Worm (Caenorhabditis elegans) whole organism, L1 larva: ENCODE results near the gene oig-2.

ENCODE experiments used
- C16A3.4 ChIP-seq: fragments of 150-350 bp; optimal IDR thresholded peaks from 2 replicates; lab custom pipeline; 2014; ENCODE audit warnings: missing biosample characterization, missing genetic modification characterization
- F16B12.6 ChIP-seq: fragments of 150-350 bp; optimal IDR thresholded peaks from 2 replicates; lab custom pipeline; 2014; ENCODE audit warnings: missing biosample characterization, missing genetic modification characterization
- alr-1 ChIP-seq: fragments of 200-800 bp; sonication (Bioruptor generic); optimal IDR thresholded peaks from 2 replicates; lab custom pipeline; 2018; ENCODE audit warnings: borderline replicate concordance, mild to moderate bottlenecking, missing genetic modification characterization, missing compliant biosample characterization
- ama-1 ChIP-seq: fragments of 150-350 bp; optimal IDR thresholded peaks from 2 replicates; lab custom pipeline; 2014
- blmp-1 ChIP-seq: fragments of 150-350 bp; optimal IDR thresholded peaks from 2 replicates; lab custom pipeline; 2014; ENCODE audit warnings: missing biosample characterization, missing genetic modification characterization
- ceh-63 ChIP-seq: fragments of 200-800 bp; sonication (Bioruptor generic); optimal IDR thresholded peaks from 2 replicates; lab custom pipeline; 2018; ENCODE audit warnings: mild to moderate bottlenecking, missing genetic modification characterization, missing compliant biosample characterization
- ceh-8 ChIP-seq: fragments of 200-800 bp; sonication (Bioruptor generic); optimal IDR thresholded peaks from 2 replicates; lab custom pipeline; 2018; ENCODE audit warnings: mild to moderate bottlenecking, missing genetic modification characterization, moderate library complexity, missing compliant biosample characterization
- ceh-82 ChIP-seq, 3 experiments: fragments of 150-350 bp in 1 of 3; sonication (generic microtip) in 2 of 3; optimal IDR thresholded peaks; 2 replicates each; lab custom pipeline; 2014 to 2017; ENCODE audit warnings: missing biosample characterization in 3 of 3, missing genetic modification characterization in 3 of 3
- ceh-88 ChIP-seq: fragments of 200-800 bp; sonication (Bioruptor generic); IDR thresholded peaks from 2 replicates; pipeline ENCODE4 v1.3.6; 2022; ENCODE audit warnings: missing genetic modification characterization, missing compliant biosample characterization
- ceh-90 ChIP-seq: sonication (generic microtip); optimal IDR thresholded peaks from 2 replicates; lab custom pipeline; 2016; ENCODE audit warnings: missing genetic modification characterization, missing compliant biosample characterization
- ces-1 ChIP-seq: fragments of 150-350 bp; optimal IDR thresholded peaks from 2 replicates; lab custom pipeline; 2014; ENCODE audit warnings: missing biosample characterization, missing genetic modification reagents, missing genetic modification characterization
- dpl-1 ChIP-seq, 3 experiments: fragments of 150-350 bp in 2 of 3; sonication (generic microtip) in 1 of 3; optimal IDR thresholded peaks; 2 replicates each; lab custom pipeline; 2014 to 2017; ENCODE audit warnings: missing biosample characterization in 3 of 3, missing genetic modification characterization in 3 of 3, missing genetic modification reagents in 3 of 3
- dsc-1 ChIP-seq: sonication (generic microtip); optimal IDR thresholded peaks from 2 replicates; lab custom pipeline; 2016; ENCODE audit warnings: mild to moderate bottlenecking, missing genetic modification characterization, missing compliant biosample characterization
- efl-3 ChIP-seq: fragments of 200-800 bp; sonication (Bioruptor generic); optimal IDR thresholded peaks from 2 replicates; lab custom pipeline; 2018; ENCODE audit warnings: mild to moderate bottlenecking, missing genetic modification characterization, missing compliant biosample characterization
- egl-13 ChIP-seq: sonication (generic microtip); optimal IDR thresholded peaks from 2 replicates; lab custom pipeline; 2016; ENCODE audit warnings: missing genotype, missing genetic modification reagents, missing genetic modification characterization, missing compliant biosample characterization
- egl-27 ChIP-seq, 2 experiments: fragments of 150-350 bp in 1 of 2; sonication (generic microtip); optimal IDR thresholded peaks; 3 replicates each; lab custom pipeline; 2017 to 2018; ENCODE audit warnings: missing biosample characterization in 2 of 2, missing genetic modification characterization in 2 of 2, missing genetic modification reagents in 2 of 2
- elt-2 ChIP-seq: sonication (generic microtip); optimal IDR thresholded peaks from 2 replicates; lab custom pipeline; 2016; ENCODE audit warnings: missing genetic modification characterization, mild to moderate bottlenecking, inconsistent platforms, missing compliant biosample characterization, missing genetic modification reagents
- elt-3 ChIP-seq, 6 experiments: fragments of 150-350 bp in 1 of 6; sonication (generic microtip); optimal IDR thresholded peaks; 2 replicates each; lab custom pipeline; 2017 to 2018; ENCODE audit warnings: missing biosample characterization in 6 of 6, missing genetic modification characterization in 6 of 6, inconsistent platforms in 1 of 6
- ets-5 ChIP-seq: fragments of 200-800 bp; sonication (Bioruptor generic); IDR thresholded peaks from 2 replicates; pipeline ENCODE4 v1.3.6; 2022; ENCODE audit warnings: missing genetic modification characterization, missing compliant biosample characterization
- fkh-10 ChIP-seq: sonication (generic microtip); optimal IDR thresholded peaks from 2 replicates; lab custom pipeline; 2017; ENCODE audit warnings: missing biosample characterization, missing genetic modification reagents, missing genetic modification characterization
- hlh-17 ChIP-seq: fragments of 200-800 bp; sonication (Bioruptor generic); optimal IDR thresholded peaks from 2 replicates; lab custom pipeline; 2018; ENCODE audit warnings: missing genetic modification characterization, mild to moderate bottlenecking, missing compliant biosample characterization, moderate library complexity, borderline replicate concordance
- isw-1 ChIP-seq: fragments of 200-800 bp; sonication (Bioruptor generic); IDR thresholded peaks from 2 replicates; pipeline ENCODE4 v1.3.6; 2022; ENCODE audit warnings: missing genetic modification characterization, missing compliant biosample characterization
- lin-13 ChIP-seq: fragments of 150-350 bp; optimal IDR thresholded peaks from 2 replicates; lab custom pipeline; 2014; ENCODE audit warnings: missing biosample characterization, missing genetic modification reagents, missing genetic modification characterization
- mab-9 ChIP-seq: fragments of 200-800 bp; sonication (Bioruptor generic); IDR thresholded peaks from 2 replicates; pipeline ENCODE4 v1.3.6; 2022; ENCODE audit warnings: missing genetic modification reagents, missing genetic modification characterization, missing compliant biosample characterization
- nhr-19 ChIP-seq: fragments of 200-800 bp; sonication (Bioruptor generic); conservative IDR thresholded peaks from 2 replicates; pipeline ENCODE4 v1.3.6; 2022; ENCODE audit warnings: missing genetic modification characterization, missing compliant biosample characterization
- nhr-237 ChIP-seq: fragments of 150-350 bp; optimal IDR thresholded peaks from 2 replicates; lab custom pipeline; 2014; ENCODE audit warnings: missing biosample characterization, missing genetic modification characterization
- nhr-28 ChIP-seq: fragments of 150-350 bp; optimal IDR thresholded peaks from 2 replicates; lab custom pipeline; 2014; ENCODE audit warnings: missing biosample characterization, missing genetic modification characterization
- nhr-47 ChIP-seq: sonication (generic microtip); optimal IDR thresholded peaks from 2 replicates; lab custom pipeline; 2016; ENCODE audit warnings: mild to moderate bottlenecking, missing genetic modification characterization, moderate library complexity, missing compliant biosample characterization
- nhr-77 ChIP-seq: fragments of 150-350 bp; optimal IDR thresholded peaks from 2 replicates; lab custom pipeline; 2014; ENCODE audit warnings: missing biosample characterization, missing genetic modification characterization
- nhr-84 ChIP-seq: sonication (generic microtip); optimal IDR thresholded peaks from 2 replicates; lab custom pipeline; 2017; ENCODE audit warnings: missing biosample characterization, missing genetic modification characterization
- nhr-85 ChIP-seq: sonication (generic microtip); peaks from one replicate; lab custom pipeline; 2016; ENCODE audit warnings: missing genetic modification characterization, inconsistent platforms, missing compliant biosample characterization
- nhr-90 ChIP-seq: sonication (generic microtip); optimal IDR thresholded peaks from 2 replicates; lab custom pipeline; 2016; ENCODE audit warnings: mild to moderate bottlenecking, missing genetic modification characterization, missing compliant biosample characterization; ENCODE audit not compliant: poor library complexity
- pax-3 ChIP-seq: fragments of 200-800 bp; sonication (Bioruptor generic); optimal IDR thresholded peaks from 2 replicates; lab custom pipeline; 2018; ENCODE audit warnings: mild to moderate bottlenecking, missing genetic modification characterization, moderate library complexity, missing compliant biosample characterization
- pqm-1 ChIP-seq: sonication (generic microtip); optimal IDR thresholded peaks from 3 replicates; lab custom pipeline; 2017; ENCODE audit warnings: missing biosample characterization, missing genetic modification characterization
- snu-23 ChIP-seq: sonication (generic microtip); optimal IDR thresholded peaks from 2 replicates; lab custom pipeline; 2016; ENCODE audit warnings: missing genetic modification characterization, missing compliant biosample characterization
- sptf-1 ChIP-seq: fragments of 150-350 bp; optimal IDR thresholded peaks from 2 replicates; lab custom pipeline; 2014; ENCODE audit warnings: missing biosample characterization, missing genetic modification characterization
- sup-37 ChIP-seq: fragments of 200-800 bp; sonication (Bioruptor generic); optimal IDR thresholded peaks from 2 replicates; lab custom pipeline; 2018; ENCODE audit warnings: mild to moderate bottlenecking, missing genetic modification characterization, missing compliant biosample characterization
- tlp-1 ChIP-seq: fragments of 150-350 bp; optimal IDR thresholded peaks from 2 replicates; lab custom pipeline; 2014; ENCODE audit warnings: missing biosample characterization, missing genetic modification characterization
- unc-130 ChIP-seq: fragments of 150-350 bp; optimal IDR thresholded peaks from 2 replicates; lab custom pipeline; 2017; ENCODE audit warnings: missing biosample characterization, missing genetic modification characterization, inconsistent platforms
- unc-86 ChIP-seq: sonication (generic microtip); optimal IDR thresholded peaks from 2 replicates; lab custom pipeline; 2016; ENCODE audit warnings: missing genetic modification characterization, missing compliant biosample characterization
- xbp-1 ChIP-seq: sonication (generic microtip); optimal IDR thresholded peaks from 2 replicates; lab custom pipeline; 2016; ENCODE audit warnings: missing genetic modification characterization, missing compliant biosample characterization
- zip-4 ChIP-seq: fragments of 200-800 bp; sonication (Bioruptor generic); optimal IDR thresholded peaks from 2 replicates; lab custom pipeline; 2018; ENCODE audit warnings: mild to moderate bottlenecking, missing genetic modification characterization, moderate library complexity, missing compliant biosample characterization
- ztf-11 ChIP-seq, 2 experiments: sonication (generic microtip); optimal IDR thresholded peaks; 2 replicates each; lab custom pipeline; 2016 to 2017; ENCODE audit warnings: missing genetic modification characterization in 2 of 2, missing biosample characterization in 1 of 2, missing compliant biosample characterization in 1 of 2
- ztf-4 ChIP-seq: fragments of 150-350 bp; optimal IDR thresholded peaks from 2 replicates; lab custom pipeline; 2014; ENCODE audit warnings: missing biosample characterization, missing genetic modification characterization

The oig-2 gene

ce11 chrII:13003244-13003643, 4.7 kb downstream of the oig-2 start (continued):
- no peak for TF ChIP-seq egl-27 (tag; optimal IDR thresholded peaks at IDR 0.05; lab: Kevin White, UChicago)
- no peak for TF ChIP-seq alr-1
- TF ChIP-seq ceh-82 (tag; optimal IDR thresholded peaks at IDR 0.05; lab: Kevin White, UChicago), result no peak
- TF ChIP-seq hlh-17 (GFP tag; lab: Kevin White, UChicago), result no peak
- no peak for TF ChIP-seq nhr-47 (tag; lab: Kevin White, UChicago)
- no peak for TF ChIP-seq ceh-63 (GFP tag; lab: Kevin White, UChicago)
- TF ChIP-seq mab-9 (GFP tag; lab: Robert Waterston, UW), result no peak
- TF ChIP-seq C16A3.4 (tag; lab: Kevin White, UChicago), result no peak
- TF ChIP-seq zip-4 (GFP tag; lab: Kevin White, UChicago), result no peak
- TF ChIP-seq xbp-1 (tag; lab: Kevin White, UChicago), result no peak
- no peak for TF ChIP-seq ceh-90
- no peak for TF ChIP-seq pqm-1 (tag; lab: Kevin White, UChicago)

DNA sequence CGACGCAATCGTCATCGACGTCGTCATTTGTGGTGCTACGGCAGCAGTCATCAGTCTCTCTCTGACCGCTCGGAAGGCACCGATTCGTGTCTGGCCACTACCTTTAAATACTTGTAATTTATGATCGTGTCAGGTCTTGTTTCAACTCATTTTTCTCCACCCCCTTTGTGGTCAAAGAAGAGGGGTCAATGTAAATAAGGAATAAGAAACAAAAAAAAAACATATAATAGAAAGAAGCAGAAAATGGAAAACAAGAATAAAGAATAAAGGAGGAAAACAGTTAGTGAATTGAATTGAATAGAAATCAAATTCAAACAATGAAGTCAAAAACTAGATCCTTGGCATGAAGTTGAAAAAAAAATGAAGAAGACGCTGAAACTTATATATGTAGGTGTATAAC, 7.2 kb downstream of the oig-2 start, which contains the start of gene Y38F1A.8:
Y38F1A.8 (minus strand) TSS at position 101 of the 400 bp plus-strand sequence.
- no peak for TF ChIP-seq egl-13 (tag; lab: Kevin White, UChicago)
- TF ChIP-seq nhr-85 (tag; lab: Kevin White, UChicago), result peak; percentile 26
- TF ChIP-seq, all 84 proteins: peak for 1

ce11 chrII:12997413-12997812, 10.6 kb downstream of the oig-2 start, which contains the start of gene Y38F1A.7:
Y38F1A.7 (minus strand) TSS chrII:12997804.
- TF ChIP-seq sptf-1 (tag; lab: Kevin White, UChicago), result no peak
- TF ChIP-seq nhr-77 (tag; lab: Kevin White, UChicago), result no peak
- TF ChIP-seq lin-13 (GFP tag; lab: Kevin White, UChicago), result no peak
- no peak for TF ChIP-seq efl-3 (GFP tag; lab: Kevin White, UChicago)
- TF ChIP-seq ceh-90, result no peak
- TF ChIP-seq xbp-1 (tag; lab: Kevin White, UChicago), result no peak
- no peak for TF ChIP-seq hlh-17 (GFP tag; lab: Kevin White, UChicago)

DNA sequence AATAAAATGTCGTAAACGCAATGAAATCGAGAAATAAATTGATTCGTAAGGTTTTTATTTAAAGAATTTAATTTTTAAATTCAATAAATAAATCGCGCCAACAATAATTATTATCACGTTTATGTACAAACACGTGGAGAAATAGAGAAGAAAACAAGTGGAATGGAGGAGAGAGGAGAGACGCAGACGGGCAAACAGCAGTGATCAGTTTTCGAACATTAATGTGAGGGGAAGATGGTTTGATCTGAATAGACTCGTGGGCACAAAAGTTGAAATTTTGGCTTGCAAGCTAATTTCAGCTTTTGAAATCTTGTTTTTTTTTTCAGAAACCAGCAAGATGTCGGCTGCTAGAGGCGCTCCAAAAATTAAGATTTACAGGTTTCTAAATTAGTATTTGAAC, 11.7 kb downstream of the oig-2 start, which contains the start of gene hphd-1:
hphd-1 (minus strand) TSS at position 323 of the 400 bp plus-strand sequence.
- TF ChIP-seq unc-86 (tag; lab: Kevin White, UChicago) (no peak), nhr-47 (tag; lab: Kevin White, UChicago) (peak; percentile 52), ceh-88 (GFP tag; lab: Robert Waterston, UW) (no peak), C16A3.4 (tag; lab: Kevin White, UChicago) (peak; percentile 60), snu-23 (GFP tag; lab: Kevin White, UChicago) (peak; percentile 81), pqm-1 (tag; lab: Kevin White, UChicago) (no peak), pax-3 (tag; lab: Kevin White, UChicago) (no peak), ceh-8 (GFP tag; lab: Kevin White, UChicago) (no peak), nhr-19 (GFP tag; lab: Robert Waterston, UW) (peak; percentile 50), unc-130 (tag; lab: Kevin White, UChicago) (no peak), ceh-82 (tag; optimal IDR thresholded peaks at IDR 0.05; lab: Kevin White, UChicago) (no peak), mab-9 (GFP tag; lab: Robert Waterston, UW) (no peak), blmp-1 (tag; lab: Kevin White, UChicago) (peak; percentile 60), egl-13 (tag; lab: Kevin White, UChicago) (no peak), nhr-28 (tag; lab: Kevin White, UChicago) (no peak), F16B12.6 (tag; lab: Kevin White, UChicago) (no peak), fkh-10 (GFP tag; lab: Kevin White, UChicago) (no peak), dpl-1 (GFP tag; optimal IDR thresholded peaks at IDR 0.05; lab: Kevin White, UChicago) (peak in 2 of 3 experiments; percentile 4 to 14), tlp-1 (tag; lab: Kevin White, UChicago) (no peak), nhr-84 (tag; lab: Kevin White, UChicago) (no peak), nhr-237 (tag; lab: Kevin White, UChicago) (no peak), nhr-85 (tag; lab: Kevin White, UChicago) (peak; percentile 39), ama-1 (lab: Kevin White, UChicago) (no peak), ztf-11 (tag; optimal IDR thresholded peaks at IDR 0.05; lab: Kevin White, UChicago) (no peak), sup-37 (GFP tag; lab: Kevin White, UChicago) (no peak), nhr-90 (tag; lab: Kevin White, UChicago) (peak; percentile 72), isw-1 (GFP tag; lab: Robert Waterston, UW) (no peak), elt-3 (tag; optimal IDR thresholded peaks at IDR 0.05; lab: Kevin White, UChicago) (peak in 2 of 6 experiments; percentile 50 to 71), nhr-77 (tag; lab: Kevin White, UChicago) (no peak), dsc-1 (peak; percentile 28), ztf-4 (tag; lab: Kevin White, UChicago) (peak; percentile 26), ets-5 (GFP tag; lab: Robert Waterston, UW) (no peak), elt-2 (peak; percentile 51), ces-1 (GFP tag; lab: Kevin White, UChicago) (no peak), sptf-1 (tag; lab: Kevin White, UChicago) (no peak)
